Worm (Caenorhabditis elegans) whole organism, late embryonic: ENCODE results near the gene cyp-14A2.

ENCODE experiments used
- C38D4.7 ChIP-seq: fragments of 200-800 bp; sonication (Bioruptor generic); optimal IDR thresholded peaks from 2 replicates; lab custom pipeline; 2018; ENCODE audit warnings: mild to moderate bottlenecking, missing genetic modification characterization, moderate library complexity, missing compliant biosample characterization
- F13H6.1 ChIP-seq: sonication (generic microtip); optimal IDR thresholded peaks from 2 replicates; lab custom pipeline; 2016; ENCODE audit warnings: missing genetic modification characterization, missing compliant biosample characterization
- K02D7.2 ChIP-seq: sonication (generic microtip); optimal IDR thresholded peaks from 2 replicates; lab custom pipeline; 2017; ENCODE audit warnings: mild to moderate bottlenecking, missing genetic modification characterization, missing compliant biosample characterization
- K09A11.1 ChIP-seq: sonication (generic microtip); optimal IDR thresholded peaks from 2 replicates; lab custom pipeline; 2017; ENCODE audit warnings: antibody characterized with exemption, mild to moderate bottlenecking, missing genetic modification characterization, missing compliant biosample characterization; ENCODE audit not compliant: insufficient read depth
- Y22D7AL.16 ChIP-seq: sonication (generic microtip); optimal IDR thresholded peaks from 2 replicates; lab custom pipeline; 2016; ENCODE audit warnings: missing genetic modification characterization, missing compliant biosample characterization
- ceh-14 ChIP-seq: sonication (generic microtip); optimal IDR thresholded peaks from 2 replicates; lab custom pipeline; 2016; ENCODE audit warnings: missing genotype, missing genetic modification characterization, missing compliant biosample characterization
- ceh-18 ChIP-seq: sonication (generic microtip); optimal IDR thresholded peaks from 2 replicates; lab custom pipeline; 2016; ENCODE audit warnings: missing genetic modification characterization, missing compliant biosample characterization
- ceh-19 ChIP-seq: fragments of 200-800 bp; sonication (Bioruptor generic); optimal IDR thresholded peaks from 2 replicates; lab custom pipeline; 2018; ENCODE audit warnings: mild to moderate bottlenecking, missing genetic modification characterization, missing compliant biosample characterization
- ceh-2 ChIP-seq: sonication (generic microtip); optimal IDR thresholded peaks from 2 replicates; lab custom pipeline; 2016; ENCODE audit warnings: missing genotype, missing genetic modification characterization, missing compliant biosample characterization
- ceh-22 ChIP-seq: sonication (generic microtip); optimal IDR thresholded peaks from 2 replicates; lab custom pipeline; 2017; ENCODE audit warnings: missing biosample characterization, missing genetic modification characterization
- ceh-24 ChIP-seq: sonication (generic microtip); optimal IDR thresholded peaks from 2 replicates; lab custom pipeline; 2016; ENCODE audit warnings: mild to moderate bottlenecking, missing genetic modification characterization, missing compliant biosample characterization
- ceh-31 ChIP-seq: sonication (generic microtip); optimal IDR thresholded peaks from 2 replicates; lab custom pipeline; 2016; ENCODE audit warnings: missing genetic modification characterization, missing compliant biosample characterization
- ceh-45 ChIP-seq: fragments of 200-800 bp; sonication (Bioruptor generic); IDR thresholded peaks from 2 replicates; pipeline ENCODE4 v1.3.6; 2022; ENCODE audit warnings: missing genetic modification reagents, missing genetic modification characterization, missing compliant biosample characterization
- ceh-48 ChIP-seq: sonication (generic microtip); optimal IDR thresholded peaks from 2 replicates; lab custom pipeline; 2016; ENCODE audit warnings: missing genetic modification characterization, inconsistent platforms, missing compliant biosample characterization
- che-1 ChIP-seq: sonication (generic microtip); optimal IDR thresholded peaks from 2 replicates; lab custom pipeline; 2016; ENCODE audit warnings: mild to moderate bottlenecking, missing genetic modification characterization, missing compliant biosample characterization
- dve-1 ChIP-seq: sonication (generic microtip); optimal IDR thresholded peaks from 2 replicates; lab custom pipeline; 2017; ENCODE audit warnings: antibody characterized with exemption, mild to moderate bottlenecking, missing genetic modification characterization, missing compliant biosample characterization
- elt-4 ChIP-seq: sonication (generic microtip); optimal IDR thresholded peaks from 2 replicates; lab custom pipeline; 2016; ENCODE audit warnings: missing genetic modification characterization, missing compliant biosample characterization
- eyg-1 ChIP-seq: sonication (generic microtip); optimal IDR thresholded peaks from 2 replicates; lab custom pipeline; 2016; ENCODE audit warnings: missing genotype, missing genetic modification characterization, missing compliant biosample characterization
- fax-1 ChIP-seq: sonication (generic microtip); optimal IDR thresholded peaks from 2 replicates; lab custom pipeline; 2016; ENCODE audit warnings: missing genotype, missing genetic modification characterization, missing compliant biosample characterization
- fkh-6 ChIP-seq: sonication (generic microtip); optimal IDR thresholded peaks from 2 replicates; lab custom pipeline; 2016; ENCODE audit warnings: missing genetic modification characterization, missing compliant biosample characterization
- gmeb-2 ChIP-seq: sonication (generic microtip); optimal IDR thresholded peaks from 2 replicates; lab custom pipeline; 2016; ENCODE audit warnings: missing genetic modification characterization, inconsistent platforms, missing compliant biosample characterization
- hlh-13 ChIP-seq: fragments of 200-800 bp; sonication (Bioruptor generic); optimal IDR thresholded peaks from 2 replicates; lab custom pipeline; 2018; ENCODE audit warnings: mild to moderate bottlenecking, missing genetic modification characterization, missing compliant biosample characterization
- hlh-6 ChIP-seq: sonication (generic microtip); optimal IDR thresholded peaks from 2 replicates; lab custom pipeline; 2016; ENCODE audit warnings: missing genotype, missing genetic modification characterization, missing compliant biosample characterization
- lin-11 ChIP-seq: fragments of 200-800 bp; sonication (Bioruptor generic); optimal IDR thresholded peaks from 2 replicates; lab custom pipeline; 2018; ENCODE audit warnings: mild to moderate bottlenecking, missing genetic modification characterization, missing compliant biosample characterization
- madf-2 ChIP-seq: sonication (generic microtip); optimal IDR thresholded peaks from 2 replicates; lab custom pipeline; 2017; ENCODE audit warnings: missing genetic modification characterization, missing compliant biosample characterization
- mec-3 ChIP-seq: sonication (generic microtip); optimal IDR thresholded peaks from 2 replicates; lab custom pipeline; 2016; ENCODE audit warnings: borderline replicate concordance, missing genetic modification characterization, missing compliant biosample characterization
- nfya-1 ChIP-seq: sonication (generic microtip); optimal IDR thresholded peaks from 2 replicates; lab custom pipeline; 2017; ENCODE audit warnings: missing genetic modification characterization, mild to moderate bottlenecking, missing compliant biosample characterization, antibody characterized with exemption, moderate library complexity
- npax-4 ChIP-seq: sonication (generic microtip); optimal IDR thresholded peaks from 2 replicates; lab custom pipeline; 2016; ENCODE audit warnings: missing genetic modification characterization, missing compliant biosample characterization
- odd-2 ChIP-seq: sonication (generic microtip); optimal IDR thresholded peaks from 2 replicates; lab custom pipeline; 2017; ENCODE audit warnings: antibody characterized with exemption, mild to moderate bottlenecking, missing genetic modification characterization, missing compliant biosample characterization
- pat-9 ChIP-seq: fragments of 200-800 bp; sonication (Bioruptor generic); optimal IDR thresholded peaks from 2 replicates; lab custom pipeline; 2018; ENCODE audit warnings: mild to moderate bottlenecking, missing genetic modification characterization, moderate library complexity, missing compliant biosample characterization
- pax-1 ChIP-seq: fragments of 150-350 bp; optimal IDR thresholded peaks from 2 replicates; lab custom pipeline; 2014; ENCODE audit warnings: missing biosample characterization, missing genetic modification characterization
- pha-4 ChIP-seq: fragments of 150-350 bp; optimal IDR thresholded peaks from 2 replicates; lab custom pipeline; 2018; ENCODE audit warnings: missing biosample characterization, missing genetic modification reagents, missing genetic modification characterization
- pqm-1 ChIP-seq: sonication (generic microtip); optimal IDR thresholded peaks from 2 replicates; lab custom pipeline; 2016; ENCODE audit warnings: missing genetic modification characterization, missing compliant biosample characterization
- sox-2 ChIP-seq: fragments of 200-800 bp; sonication (Bioruptor generic); IDR thresholded peaks from 2 replicates; pipeline ENCODE4 v1.3.6; 2022; ENCODE audit warnings: missing genetic modification reagents, missing genetic modification characterization, missing compliant biosample characterization
- tbx-2 ChIP-seq: sonication (generic microtip); optimal IDR thresholded peaks from 2 replicates; lab custom pipeline; 2016; ENCODE audit warnings: missing genetic modification characterization, missing compliant biosample characterization
- tbx-7 ChIP-seq: sonication (generic microtip); optimal IDR thresholded peaks from 2 replicates; lab custom pipeline; 2016; ENCODE audit warnings: missing genotype, missing genetic modification characterization, missing compliant biosample characterization

The cyp-14A2 gene

ce11 chrX:13269586-13269985 is at the start of gene cyp-14A2:
TSS of gene cyp-14A2 (minus strand) at chrX:13269686.
- TF ChIP-seq tbx-2 (tag; lab: Kevin White, UChicago) = no peak
- TF ChIP-seq K09A11.1 (tag; lab: Kevin White, UChicago) = no peak
- TF ChIP-seq pha-4 (tag; lab: Kevin White, UChicago) = no peak
- no peak for TF ChIP-seq pat-9 (tag; lab: Kevin White, UChicago)
- no peak for TF ChIP-seq madf-2 (tag; lab: Kevin White, UChicago)
- TF ChIP-seq sox-2 (GFP tag; lab: Robert Waterston, UW) = no peak
- no peak for TF ChIP-seq hlh-6
- TF ChIP-seq ceh-22 (tag; lab: Kevin White, UChicago) = no peak
- TF ChIP-seq, all 69 proteins: peak for 0

ce11 chrX:13318316-13318715 is 48.8 kb upstream of the cyp-14A2 start:
- TF ChIP-seq Y22D7AL.16 (no peak), ceh-24 (tag; lab: Kevin White, UChicago) (no peak), dve-1 (tag; lab: Kevin White, UChicago) (no peak), ceh-31 (no peak), tbx-7 (tag; lab: Kevin White, UChicago) (no peak), che-1 (no peak), elt-4 (tag; lab: Kevin White, UChicago) (no peak), pat-9 (tag; lab: Kevin White, UChicago) (no peak), pax-1 (tag; lab: Kevin White, UChicago) (no peak), fax-1 (tag; lab: Kevin White, UChicago) (no peak), C38D4.7 (GFP tag; lab: Kevin White, UChicago) (no peak), ceh-22 (tag; lab: Kevin White, UChicago) (no peak), F13H6.1 (tag; lab: Kevin White, UChicago) (no peak), npax-4 (no peak), lin-11 (tag; lab: Kevin White, UChicago) (no peak), fkh-6 (tag; lab: Kevin White, UChicago) (no peak), pqm-1 (tag; lab: Kevin White, UChicago) (no peak), mec-3 (no peak), ceh-48 (tag; lab: Kevin White, UChicago) (no peak), odd-2 (tag; lab: Kevin White, UChicago) (no peak)

ce11 chrX:13317532-13317931 is 48.0 kb upstream of the cyp-14A2 start:
- TF ChIP-seq ceh-18 (tag; lab: Kevin White, UChicago) (no peak), eyg-1 (tag; lab: Kevin White, UChicago) (no peak), ceh-19 (GFP tag; lab: Kevin White, UChicago) (no peak), pqm-1 (tag; lab: Kevin White, UChicago) (no peak), gmeb-2 (tag; lab: Kevin White, UChicago) (no peak)
- TF ChIP-seq, all 69 proteins: peak for 0

ce11 chrX:13315093-13315492 is 45.6 kb upstream of the cyp-14A2 start:
- TF ChIP-seq F13H6.1 (tag; lab: Kevin White, UChicago) = no peak
- TF ChIP-seq pax-1 (tag; lab: Kevin White, UChicago) = no peak
- no peak for TF ChIP-seq ceh-14 (tag; lab: Kevin White, UChicago)

- no peak for TF ChIP-seq ceh-45 (GFP tag; lab: Robert Waterston, UW)
- TF ChIP-seq hlh-13 (GFP tag; lab: Kevin White, UChicago) = no peak
- no peak for TF ChIP-seq ceh-14 (tag; lab: Kevin White, UChicago)
- no peak for TF ChIP-seq fkh-6 (tag; lab: Kevin White, UChicago)
- no peak for TF ChIP-seq ceh-2
- no peak for TF ChIP-seq K02D7.2 (tag; lab: Kevin White, UChicago)
- no peak for TF ChIP-seq ceh-24 (tag; lab: Kevin White, UChicago)
- TF ChIP-seq nfya-1 (tag; lab: Kevin White, UChicago) = peak; percentile 30
- no peak for TF ChIP-seq ceh-48 (tag; lab: Kevin White, UChicago)
Measured at ce11 chrX:13311641-13312423, 42.3 kb upstream of the cyp-14A2 start, which contains the start of gene F46G10.1. TSS of gene F46G10.1 (minus strand) at chrX:13311755.
